Worm (Caenorhabditis elegans): ENCODE measurements around the gene rpn-3.

Gene rpn-3

DNA sequence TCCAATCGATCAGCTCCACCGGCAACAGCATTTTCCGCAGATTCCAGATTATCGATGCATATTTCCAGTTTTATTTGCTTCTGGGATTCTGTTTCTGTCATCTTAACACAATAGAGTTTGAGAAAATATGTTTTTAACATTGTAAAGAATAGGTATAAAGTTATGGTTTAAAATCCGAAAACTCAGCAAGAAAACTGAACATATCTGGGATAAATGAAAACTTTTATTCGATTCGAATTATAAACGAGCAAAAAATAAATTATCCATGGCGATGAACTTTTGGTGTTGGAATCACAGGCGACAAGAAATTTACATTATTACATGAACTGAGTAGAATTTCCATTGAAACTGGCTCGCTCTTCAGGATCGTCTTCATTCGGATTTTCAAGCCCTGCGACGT is 43.6 kb upstream of the rpn-3 start, which contains the start of gene cutc-1:
Gene cutc-1 (minus strand): TSS at position 101 of the 400 bp plus-strand sequence.
- no peak for TF ChIP-seq pat-9 (tag; optimal IDR thresholded peaks at IDR 0.05)
- TF ChIP-seq hlh-15 (tag; optimal IDR thresholded peaks at IDR 0.05): no peak
- TF ChIP-seq pqm-1 (tag; optimal IDR thresholded peaks at IDR 0.05): no peak
- TF ChIP-seq ceh-6 (GFP tag; optimal IDR thresholded peaks at IDR 0.05): no peak
- TF ChIP-seq odd-2 (tag; optimal IDR thresholded peaks at IDR 0.05): no peak
- TF ChIP-seq sdc-2 (tag; optimal IDR thresholded peaks at IDR 0.05): no peak
- TF ChIP-seq unc-42 (tag; optimal IDR thresholded peaks at IDR 0.05): no peak
- TF ChIP-seq che-1 (tag; optimal IDR thresholded peaks at IDR 0.05): no peak
- TF ChIP-seq unc-3 (GFP tag; conservative IDR thresholded peaks at IDR 0.05): no peak
- no peak for TF ChIP-seq unc-3 (tag; optimal IDR thresholded peaks at IDR 0.05)
- no peak for TF ChIP-seq unc-55 (GFP tag; optimal IDR thresholded peaks at IDR 0.05)
- no peak for TF ChIP-seq lin-11 (tag; optimal IDR thresholded peaks at IDR 0.05)
- no peak for TF ChIP-seq pros-1 (tag; optimal IDR thresholded peaks at IDR 0.05)
- TF ChIP-seq fkh-6 (tag; optimal IDR thresholded peaks at IDR 0.05): no peak

DNA sequence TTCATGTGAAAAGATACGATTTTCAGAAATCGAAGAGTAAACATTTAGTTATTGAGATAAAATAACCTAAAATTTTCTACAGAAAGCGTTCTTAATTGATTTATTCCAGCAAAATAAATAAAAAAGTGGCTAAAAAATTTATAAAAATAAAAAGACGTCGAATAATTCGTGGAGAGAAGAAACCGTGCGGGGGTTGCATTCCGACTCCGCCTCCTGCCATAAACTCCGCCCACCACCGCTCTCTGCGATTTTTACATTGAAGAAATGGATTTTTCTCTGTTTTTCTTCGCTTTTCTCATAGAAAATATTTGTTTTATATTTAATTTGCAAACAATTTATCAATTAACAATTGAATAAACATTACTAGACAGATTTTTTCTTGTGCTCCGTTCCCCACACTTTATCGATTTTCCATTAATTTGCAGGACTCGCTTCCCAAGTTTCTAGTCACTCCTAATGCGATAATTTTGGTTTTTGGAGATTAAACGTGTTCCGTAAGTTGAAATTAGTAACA is 41.6 kb upstream of the rpn-3 start, which contains the start of the genes ubxn-4 and cyy-1:
Gene ubxn-4 (minus strand): TSS at position 114 of the 514 bp plus-strand sequence.
Gene cyy-1 (plus strand): TSS at position 426 of the 514 bp plus-strand sequence.
- TF ChIP-seq nfya-1 (tag; optimal IDR thresholded peaks at IDR 0.05) (peak; percentile 31), ceh-31 (tag; optimal IDR thresholded peaks at IDR 0.05) (peak; percentile 3), T23F11.4 (GFP tag; optimal IDR thresholded peaks at IDR 0.05) (no peak), elt-2 (tag; optimal IDR thresholded peaks at IDR 0.05) (peak; percentile 26), hlh-8 (tag; optimal IDR thresholded peaks at IDR 0.05) (no peak), Y22D7AL.16 (tag; optimal IDR thresholded peaks at IDR 0.05) (no peak), K02D7.2 (tag; optimal IDR thresholded peaks at IDR 0.05) (no peak), lin-11 (tag; optimal IDR thresholded peaks at IDR 0.05) (no peak), sox-2 (GFP tag; IDR thresholded peaks at IDR 0.05) (no peak), tbx-7 (tag; optimal IDR thresholded peaks at IDR 0.05) (no peak)

DNA sequence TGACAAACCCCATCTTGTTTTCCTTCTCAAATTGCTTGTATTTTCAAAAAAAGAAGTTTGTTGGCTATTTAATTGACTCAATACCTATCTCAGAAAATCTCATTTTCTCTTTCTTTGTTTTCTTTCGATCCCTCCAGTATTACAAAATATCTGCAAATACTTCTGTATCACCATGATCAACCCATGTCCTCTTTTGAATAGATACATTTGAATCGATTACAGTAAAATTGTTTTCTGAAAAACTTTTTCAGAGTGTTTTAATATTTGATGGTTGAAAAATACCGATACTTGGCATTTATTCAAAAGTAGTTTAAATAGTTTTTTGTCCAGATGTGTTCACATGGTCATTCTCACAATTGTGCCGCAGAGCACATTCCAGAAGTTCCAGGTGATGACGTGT is 38.0 kb upstream of the rpn-3 start, which contains the start of gene ZK353.9:
Gene ZK353.9 (plus strand): TSS at position 331 of the 400 bp plus-strand sequence.
- no peak for TF ChIP-seq ahr-1 (tag; optimal IDR thresholded peaks at IDR 0.05)
- TF ChIP-seq hlh-8 (tag; optimal IDR thresholded peaks at IDR 0.05): no peak
- no peak for TF ChIP-seq T23F11.4 (GFP tag; optimal IDR thresholded peaks at IDR 0.05)
- TF ChIP-seq ceh-31 (tag; optimal IDR thresholded peaks at IDR 0.05): no peak
- no peak for TF ChIP-seq npax-4 (tag; optimal IDR thresholded peaks at IDR 0.05)
- TF ChIP-seq tbx-7 (tag; optimal IDR thresholded peaks at IDR 0.05): no peak
- TF ChIP-seq dve-1 (tag; optimal IDR thresholded peaks at IDR 0.05): no peak
- TF ChIP-seq pat-9 (tag; optimal IDR thresholded peaks at IDR 0.05): no peak
- TF ChIP-seq K02D7.2 (tag; optimal IDR thresholded peaks at IDR 0.05): no peak
- no peak for TF ChIP-seq hlh-15 (tag; optimal IDR thresholded peaks at IDR 0.05)
- no peak for TF ChIP-seq ceh-9 (tag; optimal IDR thresholded peaks at IDR 0.05)
- TF ChIP-seq ceh-24 (tag; optimal IDR thresholded peaks at IDR 0.05): no peak
- no peak for TF ChIP-seq ets-4 (tag; optimal IDR thresholded peaks at IDR 0.05)
- no peak for TF ChIP-seq ceh-2 (tag; optimal IDR thresholded peaks at IDR 0.05)
- no peak for TF ChIP-seq zip-5 (tag; optimal IDR thresholded peaks at IDR 0.05)
- TF ChIP-seq sdc-2 (tag; optimal IDR thresholded peaks at IDR 0.05): no peak
- no peak for TF ChIP-seq hlh-6 (tag; optimal IDR thresholded peaks at IDR 0.05)

DNA sequence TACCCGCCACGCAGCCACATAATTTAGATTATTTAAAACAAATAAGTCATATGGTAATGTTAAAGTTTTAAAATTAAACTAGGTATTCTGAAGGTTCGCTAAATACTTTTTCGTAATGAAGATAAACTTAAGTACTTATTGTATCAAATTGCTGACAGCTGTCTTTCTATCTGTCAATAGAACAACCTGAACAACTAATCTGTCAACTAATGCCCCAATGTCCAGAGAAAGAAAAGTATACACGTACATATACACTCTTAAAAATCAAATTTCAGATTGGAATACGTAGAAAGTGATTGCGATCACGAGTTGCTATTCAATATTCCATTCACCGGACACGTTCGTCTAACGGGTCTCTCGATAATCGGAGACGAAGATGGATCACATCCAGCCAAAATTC is 36.4 kb upstream of the rpn-3 start:
- peak; percentile 30 for TF ChIP-seq unc-55 (GFP tag; optimal IDR thresholded peaks at IDR 0.05)
- TF ChIP-seq sdc-2 (tag; optimal IDR thresholded peaks at IDR 0.05): no peak
- no peak for TF ChIP-seq ceh-48 (tag; optimal IDR thresholded peaks at IDR 0.05)
- no peak for TF ChIP-seq ceh-24 (tag; optimal IDR thresholded peaks at IDR 0.05)
- TF ChIP-seq rnt-1 (tag; optimal IDR thresholded peaks at IDR 0.05): no peak

DNA sequence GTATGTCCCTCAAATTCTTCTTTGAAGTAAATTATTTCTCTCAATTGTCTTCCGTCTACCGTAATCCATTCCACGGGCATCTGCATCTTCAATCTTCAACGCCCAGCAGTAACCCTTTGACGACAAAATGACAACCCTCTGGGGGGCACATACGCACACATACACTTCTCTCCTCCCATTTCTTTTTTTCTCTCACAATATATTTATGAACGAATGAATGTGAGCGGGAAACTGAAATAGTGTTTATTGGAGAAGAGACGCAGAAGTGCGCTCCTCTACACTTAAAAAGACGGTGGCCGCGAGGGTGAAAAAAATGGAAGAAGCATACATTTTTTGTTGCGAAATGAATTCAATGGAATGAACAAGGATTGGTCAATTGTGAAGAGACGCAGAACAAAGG is 35.2 kb upstream of the rpn-3 start:
- TF ChIP-seq pros-1 (tag; optimal IDR thresholded peaks at IDR 0.05) (no peak), dve-1 (tag; optimal IDR thresholded peaks at IDR 0.05) (peak; percentile 27), ets-4 (tag; optimal IDR thresholded peaks at IDR 0.05) (peak; percentile 13), unc-3 (GFP tag; conservative IDR thresholded peaks at IDR 0.05) (no peak), unc-3 (tag; optimal IDR thresholded peaks at IDR 0.05) (peak; percentile 44), ref-2 (tag; optimal IDR thresholded peaks at IDR 0.05) (peak; percentile 67), nfya-1 (tag; optimal IDR thresholded peaks at IDR 0.05) (peak; percentile 91), syd-9 (tag; optimal IDR thresholded peaks at IDR 0.05) (no peak), tbx-2 (tag; optimal IDR thresholded peaks at IDR 0.05) (peak; percentile 12), dmd-4 (tag; optimal IDR thresholded peaks at IDR 0.05; ENCODE audit: borderline replicate concordance) (peak; percentile 23), Y22D7AL.16 (tag; optimal IDR thresholded peaks at IDR 0.05) (no peak), ceh-31 (tag; optimal IDR thresholded peaks at IDR 0.05) (peak; percentile 75), ceh-30 (tag; optimal IDR thresholded peaks at IDR 0.05) (no peak), ceh-2 (tag; optimal IDR thresholded peaks at IDR 0.05) (peak; percentile 13), che-1 (tag; optimal IDR thresholded peaks at IDR 0.05) (no peak), unc-55 (GFP tag; optimal IDR thresholded peaks at IDR 0.05) (peak; percentile 93), unc-42 (tag; optimal IDR thresholded peaks at IDR 0.05) (peak; percentile 46)
